Fruit fly (Drosophila melanogaster): ENCODE data around the gene CG13643.

The CG13643 gene

DNA sequence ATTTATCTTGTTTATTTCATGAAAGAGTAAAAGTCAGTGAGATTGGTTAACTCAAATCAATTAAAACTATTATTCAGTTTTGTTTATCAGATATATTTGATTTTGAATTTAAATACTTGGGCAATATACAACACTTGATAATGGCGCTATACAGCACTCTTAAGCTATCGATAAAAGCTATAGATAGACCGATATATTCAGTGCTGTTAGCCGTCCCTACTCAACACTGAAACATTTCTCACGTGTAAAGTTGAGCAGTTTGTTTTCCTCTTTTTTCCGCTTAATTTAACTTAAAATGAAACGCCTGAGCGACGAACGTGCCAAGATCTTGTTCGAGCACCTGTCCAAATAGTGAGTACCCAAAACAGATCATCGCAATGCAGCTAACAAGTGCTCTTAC, 55.4 kb downstream of the CG13643 start, which contains the start of gene CG7006 (continued):
- no peak for TF ChIP-seq Gsc (GFP tag; IDR thresholded peaks at IDR 0.05)
- peak; percentile 18 for TF ChIP-seq nerfin-1 (tag; optimal IDR thresholded peaks at IDR 0.05)
- peak; percentile 62 for TF ChIP-seq Hr3 (GFP tag; optimal IDR thresholded peaks at IDR 0.05)
- peak; percentile 70 for TF ChIP-seq cwo (GFP tag; optimal IDR thresholded peaks at IDR 0.05)
- no peak for TF ChIP-seq BtbVII (GFP tag; optimal IDR thresholded peaks at IDR 0.05)
- TF ChIP-seq CG11398 (GFP tag; optimal IDR thresholded peaks at IDR 0.05), result peak; percentile 46
- TF ChIP-seq hkb (optimal IDR thresholded peaks at IDR 0.05), result no peak
- peak; percentile 43; the same call in 1 of the 2 replicates for TF ChIP-seq hkb (GFP tag; IDR thresholded peaks at IDR 0.05)
- no peak for TF ChIP-seq Stat92E (GFP tag; optimal IDR thresholded peaks at IDR 0.05)
- TF ChIP-seq ken (GFP tag; IDR thresholded peaks at IDR 0.05), result peak; percentile 86
- peak; percentile 44; the same call in 1 of the 2 replicates for TF ChIP-seq tna (GFP tag; IDR thresholded peaks at IDR 0.05; ENCODE audit: partially characterized antibody)
- peak; percentile 29; the same call in 1 of the 2 replicates for TF ChIP-seq CG6272 (GFP tag; IDR thresholded peaks at IDR 0.05)
- TF ChIP-seq Deaf1 (tag; optimal IDR thresholded peaks at IDR 0.05), result no peak
- TF ChIP-seq CG18011 (GFP tag; optimal IDR thresholded peaks at IDR 0.05), result no peak
- peak; percentile 94 for TF ChIP-seq NFAT (GFP tag; IDR thresholded peaks at IDR 0.05)
- TF ChIP-seq CG17568 (GFP tag; optimal IDR thresholded peaks at IDR 0.05), result no peak
- TF ChIP-seq CG14667 (GFP tag; IDR thresholded peaks at IDR 0.05), result no peak
- peak; percentile 95 for TF ChIP-seq Myb (GFP tag; optimal IDR thresholded peaks at IDR 0.05)
- TF ChIP-seq Jarid2 (GFP tag; optimal IDR thresholded peaks at IDR 0.05), result peak; percentile 7
- peak; percentile 52; the same call in 1 of the 2 replicates for TF ChIP-seq ssp (GFP tag; IDR thresholded peaks at IDR 0.05)
- peak; percentile 85 for TF ChIP-seq amos (GFP tag; IDR thresholded peaks at IDR 0.05; ENCODE audit: partially characterized antibody)
- no peak; the same call in 3 of the 4 replicates for TF ChIP-seq chinmo (GFP tag; IDR thresholded peaks at IDR 0.05; ENCODE audit: partially characterized antibody)
- no peak for TF ChIP-seq z (GFP tag; IDR thresholded peaks at IDR 0.05)
- TF ChIP-seq CG17912 (GFP tag; optimal IDR thresholded peaks at IDR 0.05), result no peak
- peak; percentile 69 for TF ChIP-seq H2.0 (GFP tag; IDR thresholded peaks at IDR 0.05)
- peak; percentile 73 for TF ChIP-seq unc-4 (GFP tag; IDR thresholded peaks at IDR 0.05; ENCODE audit: partially characterized antibody)
- peak; percentile 51; the same call in 1 of the 3 replicates for TF ChIP-seq dysf (GFP tag; IDR thresholded peaks at IDR 0.05)
- TF ChIP-seq CG18619 (GFP tag; optimal IDR thresholded peaks at IDR 0.05), result peak; percentile 8
- peak; percentile 58 for TF ChIP-seq repo (GFP tag; optimal IDR thresholded peaks at IDR 0.05)
- TF ChIP-seq gce (GFP tag; IDR thresholded peaks at IDR 0.05), result no peak
- TF ChIP-seq CG13894 (tag; optimal IDR thresholded peaks at IDR 0.05), result no peak
- TF ChIP-seq pb (GFP tag; optimal IDR thresholded peaks at IDR 0.05), result peak; percentile 44
- TF ChIP-seq E2f2 (GFP tag; IDR thresholded peaks at IDR 0.05), result peak; percentile 96
- no peak for TF ChIP-seq scrt (GFP tag; optimal IDR thresholded peaks at IDR 0.05)
- peak; percentile 48 for TF ChIP-seq Fer2 (tag; optimal IDR thresholded peaks at IDR 0.05)
- no peak for TF ChIP-seq gcm (GFP tag; optimal IDR thresholded peaks at IDR 0.05)
- TF ChIP-seq vfl (GFP tag; optimal IDR thresholded peaks at IDR 0.05), result peak; percentile 87
- TF ChIP-seq Meics (GFP tag; optimal IDR thresholded peaks at IDR 0.05), result peak; percentile 54
- peak; percentile 70 to 72 for TF ChIP-seq chif (GFP tag; optimal IDR thresholded peaks at IDR 0.05)
- no peak for TF ChIP-seq sd (tag; optimal IDR thresholded peaks at IDR 0.05)
- peak; percentile 10 for TF ChIP-seq CG9727 (GFP tag; optimal IDR thresholded peaks at IDR 0.05)
- TF ChIP-seq gcm2 (GFP tag; optimal IDR thresholded peaks at IDR 0.05), result peak; percentile 22
- no peak for TF ChIP-seq CG1024 (GFP tag; IDR thresholded peaks at IDR 0.05)
- peak; percentile 52 for TF ChIP-seq ttk (GFP tag; IDR thresholded peaks at IDR 0.05)
- peak; percentile 49 for TF ChIP-seq CG3065 (GFP tag; optimal IDR thresholded peaks at IDR 0.05)
- TF ChIP-seq gfzf (GFP tag; optimal IDR thresholded peaks at IDR 0.05), result peak; percentile 41
- no peak for TF ChIP-seq CG32767 (GFP tag; IDR thresholded peaks at IDR 0.05)
- TF ChIP-seq chn (GFP tag; optimal IDR thresholded peaks at IDR 0.05), result peak; percentile 68
- TF ChIP-seq CG2120 (GFP tag; optimal IDR thresholded peaks at IDR 0.05), result peak; percentile 94
- peak; percentile 27 for TF ChIP-seq HHEX (GFP tag; optimal IDR thresholded peaks at IDR 0.05)
- TF ChIP-seq Lim3 (GFP tag; IDR thresholded peaks at IDR 0.05), result no peak
